Worm (Caenorhabditis elegans): Measurements from ENCODE around the gene ZK686.5.
A peak's percentile ranks its signal among the peaks of the same experiment; 100 is the strongest.

The ZK686.5 gene

ce11 chrIII:7729534-7730061, 37.7 kb downstream of the ZK686.5 start, which contains the start of gene ZK112.4 (continued):
- no peak for TF ChIP-seq Y53G8AR.9 (GFP tag; conservative IDR thresholded peaks at IDR 0.05)

ce11 chrIII:7729062-7729461, 38.3 kb downstream of the ZK686.5 start:
- TF ChIP-seq efl-1 (GFP tag; optimal IDR thresholded peaks at IDR 0.05) (no peak), die-1 (tag; optimal IDR thresholded peaks at IDR 0.05) (no peak), fkh-3 (tag; optimal IDR thresholded peaks at IDR 0.05) (no peak), nhr-80 (tag; optimal IDR thresholded peaks at IDR 0.05) (no peak), mel-28 (tag; optimal IDR thresholded peaks at IDR 0.05; ENCODE audit: borderline replicate concordance) (no peak), ztf-28 (GFP tag; IDR thresholded peaks at IDR 0.05) (no peak), lin-26 (GFP tag; IDR thresholded peaks at IDR 0.05) (0 out of 2 replicates have a peak, but pooled peaks have one; percentile 57), him-1 (tag; optimal IDR thresholded peaks at IDR 0.05) (no peak), hsf-1 (GFP tag; IDR thresholded peaks at IDR 0.05) (no peak), lag-1 (GFP tag; IDR thresholded peaks at IDR 0.05) (0 out of 2 replicates have a peak, but pooled peaks have one; percentile 1), T26A5.8 (tag; optimal IDR thresholded peaks at IDR 0.05) (no peak), unc-62 (GFP tag; optimal IDR thresholded peaks at IDR 0.05) (no peak), snpc-1.1 (tag; optimal IDR thresholded peaks at IDR 0.05; ENCODE audit: insufficient read depth) (no peak), tbx-9 (tag; optimal IDR thresholded peaks at IDR 0.05; ENCODE audit: borderline replicate concordance) (no peak)

- peak; percentile 12 for TF ChIP-seq tbp1 (GFP tag; optimal IDR thresholded peaks at IDR 0.05)
- no peak for TF ChIP-seq ceh-91 (GFP tag; IDR thresholded peaks at IDR 0.05)
- TF ChIP-seq ets-4 (GFP tag; optimal IDR thresholded peaks at IDR 0.05) = peak; percentile 54
- peak; percentile 31 for TF ChIP-seq madf-10 (tag; optimal IDR thresholded peaks at IDR 0.05)
- TF ChIP-seq ceh-27 (GFP tag; optimal IDR thresholded peaks at IDR 0.05) = peak; percentile 2
- TF ChIP-seq hsf-1 (GFP tag; IDR thresholded peaks at IDR 0.05) = peak; percentile 20; the same call in 1 of the 2 replicates
- TF ChIP-seq dpl-1 (GFP tag; optimal IDR thresholded peaks at IDR 0.05) = no peak
- peak; percentile 39 for TF ChIP-seq repo-1 (tag; optimal IDR thresholded peaks at IDR 0.05)
- no peak for TF ChIP-seq rcor-1 (GFP tag; IDR thresholded peaks at IDR 0.05)
- TF ChIP-seq K11D2.4 (GFP tag; IDR thresholded peaks at IDR 0.05) = 0 out of 2 replicates have a peak, but pooled peaks have one; percentile 29
- TF ChIP-seq xnd-1 (tag; optimal IDR thresholded peaks at IDR 0.05) = no peak
- peak; percentile 58 for TF ChIP-seq attf-5 (GFP tag; optimal IDR thresholded peaks at IDR 0.05)
- TF ChIP-seq egrh-3 (GFP tag; IDR thresholded peaks at IDR 0.05) = no peak
- no peak for TF ChIP-seq F57C9.4 (tag; optimal IDR thresholded peaks at IDR 0.05)
- peak; percentile 53; the same call in 1 of the 2 replicates for TF ChIP-seq nfyb-1 (GFP tag; IDR thresholded peaks at IDR 0.05)
- TF ChIP-seq nhr-90 (tag; optimal IDR thresholded peaks at IDR 0.05) = peak; percentile 33
- TF ChIP-seq mes-4 (tag; optimal IDR thresholded peaks at IDR 0.05) = no peak
- TF ChIP-seq lsl-1 (GFP tag; optimal IDR thresholded peaks at IDR 0.05) = no peak
- no peak for TF ChIP-seq snpc-1.3 (tag; optimal IDR thresholded peaks at IDR 0.05; ENCODE audit: insufficient read depth)
- no peak for TF ChIP-seq B0261.1 (tag; optimal IDR thresholded peaks at IDR 0.05)
- peak; percentile 35; the same call in 1 of the 2 replicates for TF ChIP-seq dox-1 (GFP tag; IDR thresholded peaks at IDR 0.05)
- TF ChIP-seq lin-35 (GFP tag; optimal IDR thresholded peaks at IDR 0.05) = peak in 1 of 3 experiments; percentile 43
- TF ChIP-seq ztf-22 (GFP tag; optimal IDR thresholded peaks at IDR 0.05) = peak; percentile 75
- peak; percentile 66 for TF ChIP-seq lin-40 (tag; optimal IDR thresholded peaks at IDR 0.05)
- no peak for TF ChIP-seq hlh-26 (GFP tag; conservative IDR thresholded peaks at IDR 0.05)
- no peak for TF ChIP-seq sptf-2 (GFP tag; optimal IDR thresholded peaks at IDR 0.05)
- TF ChIP-seq pbrm-1 (GFP tag; IDR thresholded peaks at IDR 0.05) = no peak
- TF ChIP-seq let-607 (tag; optimal IDR thresholded peaks at IDR 0.05) = peak; percentile 96 to 97
- peak; percentile 42; the same call in 1 of the 2 replicates for TF ChIP-seq hmg-1.2 (GFP tag; IDR thresholded peaks at IDR 0.05)
- peak; percentile 90 for TF ChIP-seq nhr-80 (tag; optimal IDR thresholded peaks at IDR 0.05)
- no peak for TF ChIP-seq hlh-12 (tag; optimal IDR thresholded peaks at IDR 0.05)
- TF ChIP-seq cebp-2 (GFP tag; IDR thresholded peaks at IDR 0.05) = no peak
Measured at ce11 chrIII:7728494-7728893, 38.8 kb downstream of the ZK686.5 start.
